Fruit fly (Drosophila melanogaster): ENCODE measurements around the gene Nprl2.

Gene Nprl2

DNA sequence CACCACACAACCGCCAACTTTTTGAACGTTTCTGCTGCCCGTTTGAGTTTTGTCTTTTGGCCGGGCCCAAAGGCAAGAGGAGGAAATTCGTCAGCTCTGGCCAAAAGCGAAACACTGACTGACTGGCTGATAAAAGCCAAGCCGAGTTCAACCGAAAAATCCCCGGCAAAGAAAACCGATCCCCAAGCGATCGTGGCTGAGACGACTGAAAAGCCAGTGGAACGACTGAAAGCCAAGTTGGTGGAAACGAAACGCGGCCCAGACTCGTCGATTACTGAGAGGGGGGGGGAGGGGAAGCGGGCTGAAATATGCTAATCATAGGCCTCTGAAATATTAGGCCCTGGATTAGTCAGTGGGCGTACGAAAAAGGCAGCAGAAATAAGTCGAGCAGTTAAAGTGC is 7.7 kb downstream of the Nprl2 start, which contains the start of gene CG13003 (continued):
- TF ChIP-seq CG17328 (GFP tag; IDR thresholded peaks at IDR 0.05) (no peak), CG1233 (GFP tag; optimal IDR thresholded peaks at IDR 0.05) (no peak), fd96Cb (tag; optimal IDR thresholded peaks at IDR 0.05) (no peak), jigr1 (GFP tag; IDR thresholded peaks at IDR 0.05) (no peak), CHES-1-like (GFP tag; optimal IDR thresholded peaks at IDR 0.05) (no peak), Poxn (GFP tag; IDR thresholded peaks at IDR 0.05) (no peak), CG5953 (GFP tag; IDR thresholded peaks at IDR 0.05) (no peak), CG3726 (GFP tag; IDR thresholded peaks at IDR 0.05) (no peak), CG30403 (GFP tag; optimal IDR thresholded peaks at IDR 0.05) (no peak), eyg (GFP tag; optimal IDR thresholded peaks at IDR 0.05) (no peak)

DNA sequence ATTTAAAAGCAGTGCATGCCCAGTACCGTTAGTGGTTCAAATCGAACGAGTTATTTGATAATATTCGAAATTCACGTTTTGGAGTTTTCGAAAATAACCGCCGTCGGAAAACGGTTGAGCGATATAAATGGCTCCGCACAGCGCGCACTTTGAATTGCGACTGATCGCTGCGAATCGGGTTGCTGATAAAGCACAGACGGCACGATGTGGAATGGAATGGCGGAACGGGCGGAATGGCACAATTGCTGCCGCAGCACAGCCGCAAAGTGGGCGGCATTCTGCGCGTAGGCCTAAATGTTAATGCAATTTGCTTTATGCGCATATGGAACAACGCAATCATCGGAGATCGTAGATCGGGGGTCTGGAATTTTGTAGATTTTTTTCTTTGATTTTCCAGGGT is 9.5 kb downstream of the Nprl2 start:
- no peak for TF ChIP-seq CG14014 (GFP tag; IDR thresholded peaks at IDR 0.05)
- TF ChIP-seq vnd (GFP tag; IDR thresholded peaks at IDR 0.05; ENCODE audit: partially characterized antibody), result no peak
- no peak for TF ChIP-seq eve (GFP tag; optimal IDR thresholded peaks at IDR 0.05)
- TF ChIP-seq Side (GFP tag; optimal IDR thresholded peaks at IDR 0.05), result no peak
- TF ChIP-seq Meics (GFP tag; optimal IDR thresholded peaks at IDR 0.05), result no peak
- TF ChIP-seq Deaf1 (tag; optimal IDR thresholded peaks at IDR 0.05), result peak; percentile 24
- no peak for TF ChIP-seq Dp (GFP tag; optimal IDR thresholded peaks at IDR 0.05)
- TF ChIP-seq E2f2 (GFP tag; IDR thresholded peaks at IDR 0.05), result peak; percentile 37; the same call in 1 of the 2 replicates
- TF ChIP-seq ttk (GFP tag; IDR thresholded peaks at IDR 0.05), result no peak
- no peak for TF ChIP-seq CG8290 (GFP tag; optimal IDR thresholded peaks at IDR 0.05)
- TF ChIP-seq CG8290 (tag; optimal IDR thresholded peaks at IDR 0.05), result peak in 1 of 2 experiments; percentile 3
- TF ChIP-seq pfk (GFP tag; optimal IDR thresholded peaks at IDR 0.05), result peak; percentile 92
- no peak for TF ChIP-seq CG2120 (GFP tag; optimal IDR thresholded peaks at IDR 0.05)
- TF ChIP-seq chinmo (GFP tag; IDR thresholded peaks at IDR 0.05; ENCODE audit: partially characterized antibody), result peak; percentile 82; the same call in 1 of the 4 replicates
- no peak for TF ChIP-seq CG17359 (tag; optimal IDR thresholded peaks at IDR 0.05)
- no peak for TF ChIP-seq exex (tag; optimal IDR thresholded peaks at IDR 0.05)
- no peak for TF ChIP-seq CG11723 (GFP tag; optimal IDR thresholded peaks at IDR 0.05)
- no peak for TF ChIP-seq CG18764 (GFP tag; optimal IDR thresholded peaks at IDR 0.05)
- TF ChIP-seq zfh2 (GFP tag; optimal IDR thresholded peaks at IDR 0.05), result no peak
- TF ChIP-seq CG5180 (GFP tag; optimal IDR thresholded peaks at IDR 0.05), result no peak
- no peak for TF ChIP-seq pho (GFP tag; optimal IDR thresholded peaks at IDR 0.05)
- no peak for TF ChIP-seq insv (GFP tag; optimal IDR thresholded peaks at IDR 0.05)
- no peak for TF ChIP-seq CG2129 (GFP tag; IDR thresholded peaks at IDR 0.05; ENCODE audit: partially characterized antibody)
- no peak for TF ChIP-seq dmrt11E (tag; optimal IDR thresholded peaks at IDR 0.05)
- TF ChIP-seq salm (tag; optimal IDR thresholded peaks at IDR 0.05), result no peak
- TF ChIP-seq toy (GFP tag; IDR thresholded peaks at IDR 0.05), result no peak
- TF ChIP-seq GATAe (GFP tag; conservative IDR thresholded peaks at IDR 0.05), result no peak
- TF ChIP-seq fru (optimal IDR thresholded peaks at IDR 0.05), result no peak
- no peak for TF ChIP-seq nom (GFP tag; optimal IDR thresholded peaks at IDR 0.05)
- no peak for TF ChIP-seq CG8388 (GFP tag; optimal IDR thresholded peaks at IDR 0.05)
- no peak for TF ChIP-seq tll (GFP tag; optimal IDR thresholded peaks at IDR 0.05)
- no peak for TF ChIP-seq Ssrp (tag; optimal IDR thresholded peaks at IDR 0.05)
- TF ChIP-seq HLH54F (GFP tag; optimal IDR thresholded peaks at IDR 0.05), result no peak
- TF ChIP-seq CG18599 (GFP tag; optimal IDR thresholded peaks at IDR 0.05), result no peak
- TF ChIP-seq run (tag; optimal IDR thresholded peaks at IDR 0.05), result no peak
- no peak for TF ChIP-seq CG3407 (GFP tag; optimal IDR thresholded peaks at IDR 0.05)
- TF ChIP-seq schlank (tag; optimal IDR thresholded peaks at IDR 0.05), result no peak
- no peak for TF ChIP-seq sim (GFP tag; IDR thresholded peaks at IDR 0.05)
- peak; percentile 10; the same call in 1 of the 2 replicates for TF ChIP-seq CG13287 (GFP tag; IDR thresholded peaks at IDR 0.05; ENCODE audit: partially characterized antibody)
- no peak for TF ChIP-seq kah (GFP tag; optimal IDR thresholded peaks at IDR 0.05)
- TF ChIP-seq Jarid2 (GFP tag; optimal IDR thresholded peaks at IDR 0.05), result peak; percentile 43
